Fruit fly (Drosophila melanogaster) whole organism, prepupa: ENCODE data around the gene Sps2.

Experiments used
- CG10631 ChIP-seq: fragments of 200-800 bp; sonication (Bioruptor generic); optimal IDR thresholded peaks from 2 replicates; lab custom pipeline; 2016; ENCODE audit warnings: missing biosample characterization, missing genetic modification characterization
- CG10669 ChIP-seq: fragments of 200-800 bp; sonication (Bioruptor generic); optimal IDR thresholded peaks from 3 replicates; lab custom pipeline; 2018; ENCODE audit warnings: missing biosample characterization, mild to moderate bottlenecking, missing genetic modification characterization, moderate library complexity
- CG11294 ChIP-seq: fragments of 200-800 bp; sonication (Bioruptor generic); IDR thresholded peaks from 2 replicates; pipeline ENCODE4 v1.3.6; 2022; ENCODE audit warnings: missing biosample characterization, missing genetic modification characterization
- CG1621 ChIP-seq: fragments of 200-800 bp; sonication (Bioruptor generic); optimal IDR thresholded peaks from 3 replicates; lab custom pipeline; 2018; ENCODE audit warnings: missing biosample characterization, mild to moderate bottlenecking, missing genetic modification characterization
- CG3032 ChIP-seq: fragments of 200-800 bp; optimal IDR thresholded peaks from 2 replicates; lab custom pipeline; 2019; ENCODE audit warnings: missing biosample characterization, mild to moderate bottlenecking, missing genetic modification characterization, moderate library complexity
- CG34406 ChIP-seq: fragments of 200-800 bp; sonication (Bioruptor generic); optimal IDR thresholded peaks from 3 replicates; lab custom pipeline; 2016; ENCODE audit warnings: missing biosample characterization, missing genetic modification characterization
- CG3919 ChIP-seq: fragments of 200-800 bp; sonication (Bioruptor generic); optimal IDR thresholded peaks from 3 replicates; lab custom pipeline; 2016; ENCODE audit warnings: missing biosample characterization, missing genetic modification characterization
- CG4318 ChIP-seq: fragments of 200-800 bp; sonication (Bioruptor generic); optimal IDR thresholded peaks from 3 replicates; lab custom pipeline; 2017; ENCODE audit warnings: missing biosample characterization, mild to moderate bottlenecking, missing genetic modification characterization
- CG6163 ChIP-seq: fragments of 200-800 bp; sonication (Bioruptor generic); IDR thresholded peaks from 3 replicates; pipeline ENCODE4 v1.3.6; 2022; ENCODE audit warnings: missing biosample characterization, missing genetic modification characterization
- CG6792 ChIP-seq: fragments of 200-800 bp; sonication (Bioruptor generic); optimal IDR thresholded peaks from 3 replicates; lab custom pipeline; 2016; ENCODE audit warnings: missing biosample characterization, missing genetic modification characterization
- CG6854 ChIP-seq: fragments of 200-800 bp; sonication (Bioruptor generic); optimal IDR thresholded peaks from 2 replicates; lab custom pipeline; 2017; ENCODE audit warnings: missing biosample characterization, mild to moderate bottlenecking, missing genetic modification characterization
- CG7368 ChIP-seq: fragments of 200-800 bp; sonication (Bioruptor generic); optimal IDR thresholded peaks from 3 replicates; lab custom pipeline; 2016; ENCODE audit warnings: missing biosample characterization, missing genetic modification characterization
- CG8119 ChIP-seq: fragments of 200-800 bp; sonication (Bioruptor generic); IDR thresholded peaks from 3 replicates; pipeline ENCODE4 v1.3.6; 2022; ENCODE audit warnings: missing biosample characterization, missing genetic modification characterization
- CG8319 ChIP-seq: fragments of 200-800 bp; sonication (Bioruptor generic); optimal IDR thresholded peaks from 3 replicates; lab custom pipeline; 2016; ENCODE audit warnings: missing biosample characterization, missing genetic modification characterization
- CG8632 ChIP-seq: fragments of 200-800 bp; sonication (Bioruptor generic); optimal IDR thresholded peaks from 3 replicates; lab custom pipeline; 2016; ENCODE audit warnings: missing biosample characterization, missing genetic modification characterization
- Eip75B ChIP-seq: fragments of 200-800 bp; sonication (Bioruptor generic); optimal IDR thresholded peaks from 3 replicates; lab custom pipeline; 2016; ENCODE audit warnings: missing biosample characterization, missing genetic modification characterization
- Eip78C ChIP-seq: fragments of 200-800 bp; sonication (Bioruptor generic); peaks from one replicate; lab custom pipeline; 2016; ENCODE audit warnings: missing biosample characterization, missing genetic modification characterization
- Ets96B ChIP-seq: fragments of 200-800 bp; optimal IDR thresholded peaks from 2 replicates; lab custom pipeline; 2019; ENCODE audit warnings: missing biosample characterization, mild to moderate bottlenecking, missing genetic modification characterization, moderate library complexity
- Gug ChIP-seq: fragments of 200-800 bp; sonication (Bioruptor generic); IDR thresholded peaks from 2 replicates; pipeline ENCODE4 v1.3.6; 2022; ENCODE audit warnings: missing biosample characterization, missing genetic modification characterization
- Hr38 ChIP-seq: sonication (Bioruptor generic); optimal IDR thresholded peaks from 2 replicates; lab custom pipeline; 2016; ENCODE audit warnings: missing biosample characterization, missing genetic modification characterization
- Hr39 ChIP-seq: fragments of 200-800 bp; sonication (Bioruptor generic); optimal IDR thresholded peaks from 2 replicates; lab custom pipeline; 2016; ENCODE audit warnings: missing biosample characterization, missing genetic modification characterization
- Hr4 ChIP-seq: fragments of 200-800 bp; sonication (Bioruptor generic); optimal IDR thresholded peaks from 3 replicates; lab custom pipeline; 2016; ENCODE audit warnings: missing biosample characterization, missing genetic modification characterization
- Met ChIP-seq: fragments of 200-800 bp; sonication (Bioruptor generic); optimal IDR thresholded peaks from 3 replicates; lab custom pipeline; 2016; ENCODE audit warnings: missing biosample characterization, missing genetic modification characterization
- OdsH ChIP-seq: fragments of 200-800 bp; sonication (Bioruptor generic); optimal IDR thresholded peaks from 3 replicates; lab custom pipeline; 2016; ENCODE audit warnings: missing biosample characterization, missing genetic modification characterization
- Smox ChIP-seq: fragments of 200-800 bp; sonication (Bioruptor generic); optimal IDR thresholded peaks from 3 replicates; lab custom pipeline; 2016; ENCODE audit warnings: missing biosample characterization, missing genetic modification characterization
- Sox102F ChIP-seq: fragments of 200-800 bp; sonication (Bioruptor generic); optimal IDR thresholded peaks from 2 replicates; lab custom pipeline; 2016; ENCODE audit warnings: missing biosample characterization, mild to moderate bottlenecking, missing genetic modification characterization
- achi ChIP-seq: fragments of 200-800 bp; sonication (Bioruptor generic); optimal IDR thresholded peaks from 3 replicates; lab custom pipeline; 2016; ENCODE audit warnings: missing biosample characterization, missing genetic modification characterization
- acj6 ChIP-seq: fragments of 200-800 bp; sonication (Bioruptor generic); optimal IDR thresholded peaks from 3 replicates; lab custom pipeline; 2016; ENCODE audit warnings: missing biosample characterization, missing genetic modification characterization
- cyc ChIP-seq: fragments of 200-800 bp; sonication (Bioruptor generic); optimal IDR thresholded peaks from 3 replicates; lab custom pipeline; 2016; ENCODE audit warnings: missing biosample characterization, missing genetic modification characterization
- dac ChIP-seq: fragments of 200-800 bp; sonication (Bioruptor generic); optimal IDR thresholded peaks from 2 replicates; lab custom pipeline; 2017; ENCODE audit warnings: missing biosample characterization, mild to moderate bottlenecking, missing genetic modification characterization
- dsx ChIP-seq: fragments of 200-800 bp; optimal IDR thresholded peaks from 3 replicates; lab custom pipeline; 2019; ENCODE audit warnings: missing biosample characterization, mild to moderate bottlenecking, missing genetic modification characterization, moderate library complexity; ENCODE audit not compliant: poor library complexity, severe bottlenecking
- eg ChIP-seq: fragments of 200-800 bp; sonication (Bioruptor generic); IDR thresholded peaks from 3 replicates; pipeline ENCODE4 v1.3.6; 2022; ENCODE audit warnings: missing biosample characterization, missing genetic modification characterization
- fd59A ChIP-seq: fragments of 200-800 bp; sonication (Bioruptor generic); optimal IDR thresholded peaks from 2 replicates; lab custom pipeline; 2017; ENCODE audit warnings: missing biosample characterization, mild to moderate bottlenecking, missing genetic modification characterization, missing genetic modification reagents
- net ChIP-seq: fragments of 200-800 bp; sonication (Bioruptor generic); optimal IDR thresholded peaks from 3 replicates; lab custom pipeline; 2016; ENCODE audit warnings: missing biosample characterization, missing genetic modification characterization
- spab ChIP-seq: fragments of 200-800 bp; sonication (Bioruptor generic); optimal IDR thresholded peaks from 2 replicates; lab custom pipeline; 2017; ENCODE audit warnings: missing biosample characterization, mild to moderate bottlenecking, missing genetic modification characterization, missing genetic modification reagents
- ss ChIP-seq, 2 experiments: fragments of 200-800 bp; sonication (Bioruptor generic); optimal IDR thresholded peaks; 2 replicates in 1 of 2; 3 replicates in 1 of 2; lab custom pipeline; 2017 to 2018; ENCODE audit warnings: mild to moderate bottlenecking in 2 of 2, missing biosample characterization in 2 of 2, missing genetic modification characterization in 2 of 2, moderate library complexity in 1 of 2
- svp ChIP-seq: fragments of 200-800 bp; sonication (Bioruptor generic); peaks from one replicate; lab custom pipeline; 2016; ENCODE audit warnings: missing biosample characterization, missing genetic modification characterization
- topi ChIP-seq: fragments of 200-800 bp; sonication (Bioruptor generic); optimal IDR thresholded peaks from 3 replicates; lab custom pipeline; 2016; ENCODE audit warnings: missing biosample characterization, missing genetic modification characterization

Gene Sps2

dm6 chr2L:10362408-10363067 is 20.1 kb downstream of the Sps2 start, which contains the start of the genes Cand1 and pim:
TSS of gene Cand1 (minus strand) at chr2L:10362707.
TSS of gene pim (plus strand) at chr2L:10362989.
- TF ChIP-seq achi (GFP tag; lab: Kevin White, UChicago) (no peak), CG3032 (tag; lab: Kevin White, UChicago) (peak; percentile 16), CG10631 (GFP tag; lab: Kevin White, UChicago) (no peak), CG10669 (GFP tag; lab: Kevin White, UChicago) (no peak), Eip78C (GFP tag; lab: Kevin White, UChicago) (no peak)

- TF ChIP-seq ss (GFP tag; optimal IDR thresholded peaks at IDR 0.05; lab: Kevin White, UChicago) (peak in 1 of 2 experiments; percentile 32), dsx (GFP tag; lab: Kevin White, UChicago) (peak; percentile 51), CG8319 (peak; percentile 53), Sox102F (GFP tag; lab: Kevin White, UChicago) (no peak), Eip78C (GFP tag; lab: Kevin White, UChicago) (peak; percentile 42), dac (GFP tag; lab: Kevin White, UChicago) (no peak)
These were observed 21.8 kb downstream of the Sps2 start, which contains the start of gene lft for dm6 chr2L:10364229-10364628. TSS of gene lft (plus strand) at chr2L:10364471.

- TF ChIP-seq CG7368 (GFP tag; lab: Kevin White, UChicago) (no peak), acj6 (GFP tag; lab: Kevin White, UChicago) (no peak), CG3032 (tag; lab: Kevin White, UChicago) (peak; percentile 47), dsx (GFP tag; lab: Kevin White, UChicago) (no peak), topi (GFP tag; lab: Kevin White, UChicago) (no peak), cyc (peak; percentile 1), Ets96B (peak; percentile 6), eg (no peak), CG8119 (GFP tag; lab: Robert Waterston, UW) (peak; percentile 55), Eip78C (GFP tag; lab: Kevin White, UChicago) (peak; percentile 63)
These were observed 24.1 kb downstream of the Sps2 start, which contains the start of gene CG5056 for dm6 chr2L:10366525-10366924. TSS of gene CG5056 (plus strand) at chr2L:10366692.

dm6 chr2L:10372297-10372696 is 29.9 kb downstream of the Sps2 start:
- no peak for TF ChIP-seq CG11294 (GFP tag; lab: Robert Waterston, UW)
- no peak for TF ChIP-seq fd59A
- peak; percentile 8 for TF ChIP-seq Eip78C (GFP tag; lab: Kevin White, UChicago)

- no peak for TF ChIP-seq CG8119 (GFP tag; lab: Robert Waterston, UW)
- TF ChIP-seq Ets96B, result no peak
- peak; percentile 9 for TF ChIP-seq Hr4
- no peak for TF ChIP-seq Met
These were observed 31.3 kb downstream of the Sps2 start, which contains the start of gene rho-5 for dm6 chr2L:10373605-10374269. TSS of gene rho-5 (minus strand) at chr2L:10373900.

- TF ChIP-seq Gug (peak; percentile 22; the same call in 1 of the 2 replicates), CG6792 (GFP tag; lab: Kevin White, UChicago) (peak; percentile 37), Hr38 (GFP tag; lab: Kevin White, UChicago) (no peak), Met (no peak), OdsH (GFP tag; lab: Kevin White, UChicago) (no peak), CG1621 (tag; lab: Kevin White, UChicago) (no peak), CG8632 (GFP tag; lab: Kevin White, UChicago) (no peak), Smox (GFP tag; lab: Kevin White, UChicago) (no peak), ss (GFP tag; optimal IDR thresholded peaks at IDR 0.05; lab: Kevin White, UChicago) (no peak), svp (GFP tag; lab: Kevin White, UChicago) (no peak), CG6163 (GFP tag; lab: Robert Waterston, UW) (no peak; the same call in 2 of the 3 replicates), Ets96B (peak; percentile 60), spab (GFP tag; lab: Kevin White, UChicago) (no peak), CG4318 (GFP tag; lab: Kevin White, UChicago) (no peak), CG34406 (GFP tag; lab: Kevin White, UChicago) (peak; percentile 51), CG11294 (GFP tag; lab: Robert Waterston, UW) (no peak), Eip75B (no peak), CG6854 (peak; percentile 43), Hr39 (GFP tag; lab: Kevin White, UChicago) (no peak), CG3919 (GFP tag; lab: Kevin White, UChicago) (no peak), net (no peak)
These were observed 33.3 kb downstream of the Sps2 start, which contains the start of the genes CG33303 and dpr19 for dm6 chr2L:10375464-10376236. TSS of gene CG33303 (minus strand) at chr2L:10375757. TSS of gene dpr19 (plus strand) at chr2L:10376168.
